Worm (Caenorhabditis elegans): ENCODE measurements around the gene amt-2.
A peak's percentile ranks its signal among the peaks of the same experiment; 100 is the strongest.

amt-2 gene

DNA sequence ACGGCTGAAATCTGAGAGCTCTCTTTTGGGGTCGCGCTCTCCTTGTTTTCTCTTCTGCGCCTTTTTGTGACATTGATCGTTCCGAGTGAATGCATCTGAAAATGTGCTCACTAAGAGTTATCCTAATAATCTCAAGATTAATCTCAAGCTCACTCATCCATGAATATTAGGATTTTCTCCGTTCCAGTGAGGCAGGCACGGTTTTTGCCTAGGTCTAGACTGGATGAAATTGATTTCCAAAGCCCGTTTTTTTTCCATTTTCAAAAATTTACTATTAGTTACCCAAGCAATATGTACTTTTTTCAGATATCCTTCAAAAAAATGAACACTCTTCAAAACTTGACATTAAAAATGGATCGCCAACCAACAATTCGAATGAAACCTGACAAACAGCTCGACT is at the start of gene amt-2:
TSS of gene amt-2 (plus strand) at position 301 of the 400 bp plus-strand sequence.
- no peak for TF ChIP-seq flt-1 (GFP tag; IDR thresholded peaks at IDR 0.05)
- TF ChIP-seq cog-1 (tag; optimal IDR thresholded peaks at IDR 0.05): no peak
- TF ChIP-seq klf-2 (GFP tag; conservative IDR thresholded peaks at IDR 0.05): no peak
- TF ChIP-seq ref-1 (GFP tag; conservative IDR thresholded peaks at IDR 0.05): no peak
- no peak for TF ChIP-seq ztf-23 (GFP tag; IDR thresholded peaks at IDR 0.05)
- TF ChIP-seq med-1 (GFP tag; optimal IDR thresholded peaks at IDR 0.05; ENCODE audit: insufficient read depth): no peak
- TF ChIP-seq tab-1 (GFP tag; IDR thresholded peaks at IDR 0.05): no peak
- TF ChIP-seq ztf-29 (GFP tag; IDR thresholded peaks at IDR 0.05): no peak
- no peak for TF ChIP-seq T22C8.4 (GFP tag; IDR thresholded peaks at IDR 0.05)

ce11 chrIV:12994376-12994775 is 47.8 kb upstream of the amt-2 start, which contains the start of gene K10D11.4:
TSS of gene K10D11.4 (minus strand) at chrIV:12994476.
- no peak for TF ChIP-seq cog-1 (tag; optimal IDR thresholded peaks at IDR 0.05)
- no peak for TF ChIP-seq klf-2 (GFP tag; conservative IDR thresholded peaks at IDR 0.05)
- no peak for TF ChIP-seq med-1 (GFP tag; optimal IDR thresholded peaks at IDR 0.05; ENCODE audit: insufficient read depth)
- TF ChIP-seq flt-1 (GFP tag; IDR thresholded peaks at IDR 0.05): no peak

DNA sequence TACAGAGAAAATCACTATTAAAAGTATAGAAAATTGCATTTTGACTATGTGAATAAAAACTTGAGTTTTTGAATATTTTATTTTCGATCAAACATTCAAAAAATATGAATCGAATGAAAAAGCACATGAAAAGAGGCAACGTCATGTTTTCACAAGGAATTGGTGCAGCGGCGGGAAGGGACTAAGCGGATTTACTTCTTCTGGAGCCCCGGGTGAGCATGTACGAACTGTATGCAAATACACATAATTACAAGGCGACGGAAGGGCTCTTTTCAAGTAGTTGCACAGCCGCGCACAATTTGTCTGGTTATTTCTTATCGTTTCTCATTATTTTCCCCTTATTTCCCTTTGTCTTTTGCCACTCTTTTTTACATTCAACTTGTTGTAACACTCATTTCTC is 46.3 kb upstream of the amt-2 start, which contains the start of gene K10D11.7:
TSS of gene K10D11.7 (minus strand) at position 101 of the 400 bp plus-strand sequence.
- no peak for TF ChIP-seq T22C8.4 (GFP tag; IDR thresholded peaks at IDR 0.05)
- no peak for TF ChIP-seq cog-1 (tag; optimal IDR thresholded peaks at IDR 0.05)
- no peak for TF ChIP-seq ref-1 (GFP tag; conservative IDR thresholded peaks at IDR 0.05)
- TF ChIP-seq ztf-23 (GFP tag; IDR thresholded peaks at IDR 0.05): no peak
- TF ChIP-seq tab-1 (GFP tag; IDR thresholded peaks at IDR 0.05): no peak
- no peak for TF ChIP-seq klf-2 (GFP tag; conservative IDR thresholded peaks at IDR 0.05)
- TF ChIP-seq med-1 (GFP tag; optimal IDR thresholded peaks at IDR 0.05; ENCODE audit: insufficient read depth): no peak
- TF ChIP-seq ztf-29 (GFP tag; IDR thresholded peaks at IDR 0.05): no peak
- TF ChIP-seq flt-1 (GFP tag; IDR thresholded peaks at IDR 0.05): no peak

DNA sequence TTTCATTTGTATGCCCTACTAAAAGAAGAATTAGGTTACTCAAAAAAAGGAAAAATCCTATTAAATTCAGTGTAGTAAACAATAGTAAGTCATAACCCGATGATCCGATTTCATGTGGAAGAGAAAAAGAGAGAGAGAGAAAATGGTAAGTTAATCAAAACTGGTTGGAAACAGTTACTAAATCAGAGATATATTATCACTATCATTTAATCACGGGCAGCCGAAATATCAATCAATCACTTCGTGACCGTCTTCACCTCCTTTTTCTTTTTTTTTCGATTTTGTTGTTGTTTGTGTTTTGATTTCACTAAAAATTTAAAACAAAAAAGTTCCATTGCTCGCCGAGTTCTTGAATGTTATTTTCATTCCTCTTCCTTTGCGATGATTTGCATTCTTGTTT is 44.6 kb upstream of the amt-2 start:
- TF ChIP-seq T22C8.4 (GFP tag; IDR thresholded peaks at IDR 0.05) (no peak), ref-1 (GFP tag; conservative IDR thresholded peaks at IDR 0.05) (no peak), ztf-23 (GFP tag; IDR thresholded peaks at IDR 0.05) (no peak), klf-2 (GFP tag; conservative IDR thresholded peaks at IDR 0.05) (no peak), tab-1 (GFP tag; IDR thresholded peaks at IDR 0.05) (no peak), ztf-29 (GFP tag; IDR thresholded peaks at IDR 0.05) (no peak), cog-1 (tag; optimal IDR thresholded peaks at IDR 0.05) (no peak), flt-1 (GFP tag; IDR thresholded peaks at IDR 0.05) (no peak), med-1 (GFP tag; optimal IDR thresholded peaks at IDR 0.05; ENCODE audit: insufficient read depth) (no peak)

DNA sequence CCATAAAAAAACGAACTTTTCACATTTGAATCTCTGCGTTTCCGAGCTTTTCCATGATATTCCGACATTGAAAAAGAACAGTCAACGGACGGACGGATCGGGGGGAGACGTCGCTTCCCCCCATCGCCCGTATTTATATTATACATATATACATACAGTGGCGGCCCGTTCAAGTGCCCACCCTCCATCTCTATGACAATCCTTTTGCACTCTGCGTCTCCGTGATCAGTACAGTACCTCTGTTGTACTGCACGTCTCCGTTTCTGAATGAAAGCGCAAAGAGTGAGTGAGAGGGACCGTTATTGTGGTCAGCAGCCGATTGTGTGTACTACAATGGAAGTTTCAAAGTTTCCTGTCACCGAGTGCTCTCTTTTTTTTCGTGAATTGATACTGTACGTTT is 43.1 kb upstream of the amt-2 start:
- TF ChIP-seq flt-1 (GFP tag; IDR thresholded peaks at IDR 0.05): 0 out of 2 replicates have a peak, but pooled peaks have one; percentile 40
- TF ChIP-seq klf-2 (GFP tag; conservative IDR thresholded peaks at IDR 0.05): no peak

ce11 chrIV:13008405-13009208 is 33.6 kb upstream of the amt-2 start, which contains the start of gene mbk-2:
TSS of gene mbk-2 (plus strand) at chrIV:13009158.
- TF ChIP-seq T22C8.4 (GFP tag; IDR thresholded peaks at IDR 0.05) (no peak), ztf-29 (GFP tag; IDR thresholded peaks at IDR 0.05) (no peak), ref-1 (GFP tag; conservative IDR thresholded peaks at IDR 0.05) (no peak), tab-1 (GFP tag; IDR thresholded peaks at IDR 0.05) (no peak), klf-2 (GFP tag; conservative IDR thresholded peaks at IDR 0.05) (no peak), med-1 (GFP tag; optimal IDR thresholded peaks at IDR 0.05; ENCODE audit: insufficient read depth) (no peak), cog-1 (tag; optimal IDR thresholded peaks at IDR 0.05) (no peak), flt-1 (GFP tag; IDR thresholded peaks at IDR 0.05) (no peak), ztf-23 (GFP tag; IDR thresholded peaks at IDR 0.05) (no peak)

DNA sequence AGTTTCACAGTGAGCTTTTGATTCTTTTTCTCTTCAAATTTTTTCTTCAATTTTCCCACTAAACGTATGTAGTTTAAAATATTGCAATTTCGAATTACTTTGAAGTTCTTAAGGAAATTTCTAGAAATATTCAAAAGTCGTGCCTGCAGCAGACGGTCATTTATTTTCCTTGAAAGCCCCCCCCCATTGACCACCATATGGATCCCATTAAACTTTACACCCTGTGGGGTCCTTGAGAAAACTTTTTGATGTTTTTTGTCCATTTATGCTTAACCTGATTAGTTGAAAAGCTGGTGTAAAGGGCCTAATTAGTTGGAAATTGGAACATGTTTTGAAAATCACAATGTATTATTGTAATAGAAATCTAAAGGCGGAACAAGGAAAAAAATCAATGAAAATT is 32.7 kb upstream of the amt-2 start:
- no peak for TF ChIP-seq ztf-29 (GFP tag; IDR thresholded peaks at IDR 0.05)

DNA sequence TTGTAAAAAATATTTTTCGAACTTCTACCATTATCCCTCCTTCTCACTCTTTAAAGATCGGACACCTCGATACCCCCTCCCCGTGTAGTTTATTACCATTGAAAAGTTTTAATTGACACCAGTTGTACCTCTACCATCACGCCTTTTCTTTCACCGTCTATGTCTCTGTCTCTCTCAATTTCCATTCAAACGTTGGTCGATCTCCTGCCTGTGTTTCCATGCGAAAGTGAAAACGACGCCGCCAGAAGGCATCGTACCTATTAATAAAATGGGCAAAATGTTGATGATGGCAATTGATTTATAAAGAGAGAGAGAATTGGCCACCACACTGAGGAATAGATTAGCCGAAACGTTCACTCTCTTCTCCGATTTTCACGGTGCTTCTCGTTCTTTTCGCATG is 29.0 kb upstream of the amt-2 start:
- TF ChIP-seq flt-1 (GFP tag; IDR thresholded peaks at IDR 0.05) (no peak), tab-1 (GFP tag; IDR thresholded peaks at IDR 0.05) (no peak), cog-1 (tag; optimal IDR thresholded peaks at IDR 0.05) (no peak), ref-1 (GFP tag; conservative IDR thresholded peaks at IDR 0.05) (no peak), ztf-29 (GFP tag; IDR thresholded peaks at IDR 0.05) (no peak), med-1 (GFP tag; optimal IDR thresholded peaks at IDR 0.05; ENCODE audit: insufficient read depth) (no peak), T22C8.4 (GFP tag; IDR thresholded peaks at IDR 0.05) (no peak), ztf-23 (GFP tag; IDR thresholded peaks at IDR 0.05) (no peak), klf-2 (GFP tag; conservative IDR thresholded peaks at IDR 0.05) (no peak)

- TF ChIP-seq ztf-23 (GFP tag; IDR thresholded peaks at IDR 0.05) (no peak), ztf-29 (GFP tag; IDR thresholded peaks at IDR 0.05) (no peak), klf-2 (GFP tag; conservative IDR thresholded peaks at IDR 0.05) (no peak), ref-1 (GFP tag; conservative IDR thresholded peaks at IDR 0.05) (no peak), flt-1 (GFP tag; IDR thresholded peaks at IDR 0.05) (no peak), med-1 (GFP tag; optimal IDR thresholded peaks at IDR 0.05; ENCODE audit: insufficient read depth) (no peak), cog-1 (tag; optimal IDR thresholded peaks at IDR 0.05) (no peak), tab-1 (GFP tag; IDR thresholded peaks at IDR 0.05) (no peak), T22C8.4 (GFP tag; IDR thresholded peaks at IDR 0.05) (no peak)
Measured at ce11 chrIV:13013711-13014341, 28.4 kb upstream of the amt-2 start.
